Worm (Caenorhabditis elegans) whole organism, mixed stage, embryonic: Measurements from ENCODE around the gene str-247.

ENCODE experiments used
- ceh-83 ChIP-seq: fragments of 200-800 bp; sonication (Bioruptor generic); optimal IDR thresholded peaks from 2 replicates; lab custom pipeline; 2018; ENCODE audit warnings: mild to moderate bottlenecking, missing genetic modification characterization, missing compliant biosample characterization
- elt-1 ChIP-seq: sonication (generic microtip); optimal IDR thresholded peaks from 2 replicates; lab custom pipeline; 2017; ENCODE audit warnings: missing genetic modification characterization, mild to moderate bottlenecking, missing compliant biosample characterization, antibody characterized with exemption, moderate library complexity, borderline replicate concordance; ENCODE audit not compliant: insufficient read depth
- ham-2 ChIP-seq: fragments of 200-800 bp; sonication (Bioruptor generic); optimal IDR thresholded peaks from 2 replicates; lab custom pipeline; 2018; ENCODE audit warnings: mild to moderate bottlenecking, missing genetic modification characterization, missing compliant biosample characterization
- lin-13 ChIP-seq: fragments of 150-350 bp; optimal IDR thresholded peaks from 2 replicates; lab custom pipeline; 2014; ENCODE audit warnings: missing biosample characterization, missing genetic modification characterization
- lsy-2 ChIP-seq: fragments of 150-350 bp; optimal IDR thresholded peaks from 2 replicates; lab custom pipeline; 2014; ENCODE audit warnings: missing biosample characterization, missing genetic modification characterization
- mep-1 ChIP-seq: fragments of 150-350 bp; optimal IDR thresholded peaks from 2 replicates; lab custom pipeline; 2017; ENCODE audit warnings: missing biosample characterization, missing genetic modification reagents, missing genetic modification characterization, inconsistent platforms
- nhr-12 ChIP-seq: fragments of 150-350 bp; optimal IDR thresholded peaks from 2 replicates; lab custom pipeline; 2014; ENCODE audit warnings: missing biosample characterization, missing genetic modification characterization
- unc-120 ChIP-seq: sonication (generic microtip); optimal IDR thresholded peaks from 2 replicates; lab custom pipeline; 2017; ENCODE audit warnings: missing genetic modification characterization, missing compliant biosample characterization; ENCODE audit not compliant: poor library complexity, severe bottlenecking
- ztf-11 ChIP-seq: fragments of 150-350 bp; optimal IDR thresholded peaks from 2 replicates; lab custom pipeline; 2014; ENCODE audit warnings: missing biosample characterization, missing genetic modification characterization

ce11 chrV:3967762-3968161 is 13.9 kb downstream of the str-247 start, which contains the start of gene cyp-34A8:
- TF ChIP-seq elt-1 (no peak), mep-1 (tag; lab: Kevin White, UChicago) (no peak), lin-13 (tag; lab: Kevin White, UChicago) (no peak), nhr-12 (tag; lab: Kevin White, UChicago) (no peak), unc-120 (tag; lab: Kevin White, UChicago) (no peak), ztf-11 (no peak), lsy-2 (tag; lab: Kevin White, UChicago) (no peak), ham-2 (GFP tag; lab: Kevin White, UChicago) (no peak), ceh-83 (no peak)
